Worm (Caenorhabditis elegans) whole organism, L1 larva: ENCODE results near the gene ccep-135.

Experiments used
- C04F5.9 ChIP-seq: sonication (generic microtip); optimal IDR thresholded peaks from 2 replicates; lab custom pipeline; 2016; ENCODE audit warnings: missing genetic modification characterization, missing compliant biosample characterization
- C34B4.2 ChIP-seq: sonication (generic microtip); optimal IDR thresholded peaks from 2 replicates; lab custom pipeline; 2017; ENCODE audit warnings: mild to moderate bottlenecking, missing genetic modification characterization, missing compliant biosample characterization
- Y116A8C.19 ChIP-seq: sonication (generic microtip); optimal IDR thresholded peaks from 2 replicates; lab custom pipeline; 2016; ENCODE audit warnings: missing compliant biosample characterization, missing genetic modification characterization, borderline replicate concordance
- aha-1 ChIP-seq: fragments of 150-350 bp; optimal IDR thresholded peaks from 2 replicates; lab custom pipeline; 2014; ENCODE audit warnings: missing biosample characterization, missing genetic modification characterization
- alr-1 ChIP-seq: fragments of 200-800 bp; sonication (Bioruptor generic); optimal IDR thresholded peaks from 2 replicates; lab custom pipeline; 2018; ENCODE audit warnings: borderline replicate concordance, mild to moderate bottlenecking, missing genetic modification characterization, missing compliant biosample characterization
- aly-2 ChIP-seq: fragments of 150-350 bp; optimal IDR thresholded peaks from 2 replicates; lab custom pipeline; 2014; ENCODE audit warnings: missing biosample characterization, missing genetic modification characterization
- ceh-8 ChIP-seq: fragments of 200-800 bp; sonication (Bioruptor generic); optimal IDR thresholded peaks from 2 replicates; lab custom pipeline; 2018; ENCODE audit warnings: mild to moderate bottlenecking, missing genetic modification characterization, moderate library complexity, missing compliant biosample characterization
- ceh-88 ChIP-seq: fragments of 200-800 bp; sonication (Bioruptor generic); IDR thresholded peaks from 2 replicates; pipeline ENCODE4 v1.3.6; 2022; ENCODE audit warnings: missing genetic modification characterization, missing compliant biosample characterization
- ces-1 ChIP-seq: fragments of 150-350 bp; optimal IDR thresholded peaks from 2 replicates; lab custom pipeline; 2014; ENCODE audit warnings: missing biosample characterization, missing genetic modification reagents, missing genetic modification characterization
- dpl-1 ChIP-seq, 3 experiments: fragments of 150-350 bp in 2 of 3; sonication (generic microtip) in 1 of 3; optimal IDR thresholded peaks; 2 replicates each; lab custom pipeline; 2014 to 2017; ENCODE audit warnings: missing biosample characterization in 3 of 3, missing genetic modification characterization in 3 of 3, missing genetic modification reagents in 3 of 3
- efl-1 ChIP-seq, 4 experiments: fragments of 150-350 bp; optimal IDR thresholded peaks in 3 of 4; peaks in 1 of 4; 1 replicate in 1 of 4; 2 replicates in 3 of 4; lab custom pipeline; 2014; ENCODE audit warnings: missing biosample characterization in 2 of 4, missing genetic modification characterization in 2 of 4, missing genetic modification reagents in 2 of 4
- egl-27 ChIP-seq, 2 experiments: fragments of 150-350 bp in 1 of 2; sonication (generic microtip); optimal IDR thresholded peaks; 3 replicates each; lab custom pipeline; 2017 to 2018; ENCODE audit warnings: missing biosample characterization in 2 of 2, missing genetic modification characterization in 2 of 2, missing genetic modification reagents in 2 of 2
- elt-2 ChIP-seq: sonication (generic microtip); optimal IDR thresholded peaks from 2 replicates; lab custom pipeline; 2016; ENCODE audit warnings: missing genetic modification characterization, mild to moderate bottlenecking, inconsistent platforms, missing compliant biosample characterization, missing genetic modification reagents
- fkh-4 ChIP-seq: sonication (generic microtip); optimal IDR thresholded peaks from 2 replicates; lab custom pipeline; 2016; ENCODE audit warnings: missing compliant biosample characterization, missing genetic modification characterization, borderline replicate concordance
- fkh-8 ChIP-seq: sonication (generic microtip); optimal IDR thresholded peaks from 2 replicates; lab custom pipeline; 2016; ENCODE audit warnings: mild to moderate bottlenecking, missing genetic modification characterization, missing compliant biosample characterization
- fos-1 ChIP-seq: fragments of 150-350 bp; optimal IDR thresholded peaks from 2 replicates; lab custom pipeline; 2014; ENCODE audit warnings: missing biosample characterization, missing genetic modification characterization
- grh-1 ChIP-seq: fragments of 200-800 bp; sonication (Bioruptor generic); IDR thresholded peaks from 2 replicates; pipeline ENCODE4 v1.3.6; 2022; ENCODE audit warnings: missing genetic modification reagents, missing genetic modification characterization, missing compliant biosample characterization
- irx-1 ChIP-seq: sonication (generic microtip); optimal IDR thresholded peaks from 2 replicates; lab custom pipeline; 2016; ENCODE audit warnings: missing genetic modification characterization, missing compliant biosample characterization
- jun-1 ChIP-seq: fragments of 150-350 bp; optimal IDR thresholded peaks from 2 replicates; lab custom pipeline; 2014; ENCODE audit warnings: missing biosample characterization, missing genetic modification reagents, missing genetic modification characterization
- lin-15B ChIP-seq: fragments of 150-350 bp; sonication (generic microtip); optimal IDR thresholded peaks from 3 replicates; lab custom pipeline; 2014; ENCODE audit warnings: missing biosample characterization, missing genetic modification characterization
- lin-35 ChIP-seq, 2 experiments: fragments of 150-350 bp; optimal IDR thresholded peaks; 2 replicates each; lab custom pipeline; 2014; ENCODE audit warnings: missing biosample characterization in 2 of 2, missing genetic modification characterization in 2 of 2, missing genetic modification reagents in 2 of 2
- lsy-2 ChIP-seq, 2 experiments: fragments of 150-350 bp; optimal IDR thresholded peaks; 2 replicates each; lab custom pipeline; 2014; ENCODE audit warnings: missing biosample characterization in 2 of 2, missing genetic modification characterization in 2 of 2
- nhr-11 ChIP-seq: fragments of 150-350 bp; optimal IDR thresholded peaks from 2 replicates; lab custom pipeline; 2014; ENCODE audit warnings: missing biosample characterization, missing genetic modification characterization
- nhr-19 ChIP-seq: fragments of 200-800 bp; sonication (Bioruptor generic); conservative IDR thresholded peaks from 2 replicates; pipeline ENCODE4 v1.3.6; 2022; ENCODE audit warnings: missing genetic modification characterization, missing compliant biosample characterization
- nhr-237 ChIP-seq: fragments of 150-350 bp; optimal IDR thresholded peaks from 2 replicates; lab custom pipeline; 2014; ENCODE audit warnings: missing biosample characterization, missing genetic modification characterization
- nhr-47 ChIP-seq: sonication (generic microtip); optimal IDR thresholded peaks from 2 replicates; lab custom pipeline; 2016; ENCODE audit warnings: mild to moderate bottlenecking, missing genetic modification characterization, moderate library complexity, missing compliant biosample characterization
- nhr-76 ChIP-seq: sonication (generic microtip); optimal IDR thresholded peaks from 2 replicates; lab custom pipeline; 2017; ENCODE audit warnings: missing biosample characterization, missing genetic modification characterization
- nhr-77 ChIP-seq: fragments of 150-350 bp; optimal IDR thresholded peaks from 2 replicates; lab custom pipeline; 2014; ENCODE audit warnings: missing biosample characterization, missing genetic modification characterization
- nhr-85 ChIP-seq: sonication (generic microtip); peaks from one replicate; lab custom pipeline; 2016; ENCODE audit warnings: missing genetic modification characterization, inconsistent platforms, missing compliant biosample characterization
- pax-3 ChIP-seq: fragments of 200-800 bp; sonication (Bioruptor generic); optimal IDR thresholded peaks from 2 replicates; lab custom pipeline; 2018; ENCODE audit warnings: mild to moderate bottlenecking, missing genetic modification characterization, moderate library complexity, missing compliant biosample characterization
- skn-1 ChIP-seq: fragments of 150-350 bp; optimal IDR thresholded peaks from 2 replicates; lab custom pipeline; 2014; ENCODE audit warnings: missing biosample characterization, missing genetic modification characterization
- sox-4 ChIP-seq: sonication (generic microtip); optimal IDR thresholded peaks from 2 replicates; lab custom pipeline; 2016; ENCODE audit warnings: missing genetic modification characterization, missing compliant biosample characterization
- sptf-1 ChIP-seq: fragments of 150-350 bp; optimal IDR thresholded peaks from 2 replicates; lab custom pipeline; 2014; ENCODE audit warnings: missing biosample characterization, missing genetic modification characterization
- sup-37 ChIP-seq: fragments of 200-800 bp; sonication (Bioruptor generic); optimal IDR thresholded peaks from 2 replicates; lab custom pipeline; 2018; ENCODE audit warnings: mild to moderate bottlenecking, missing genetic modification characterization, missing compliant biosample characterization
- tbx-2 ChIP-seq: sonication (generic microtip); optimal IDR thresholded peaks from 2 replicates; lab custom pipeline; 2016; ENCODE audit warnings: missing genetic modification characterization, missing compliant biosample characterization
- tlp-1 ChIP-seq: fragments of 150-350 bp; optimal IDR thresholded peaks from 2 replicates; lab custom pipeline; 2014; ENCODE audit warnings: missing biosample characterization, missing genetic modification characterization
- unc-130 ChIP-seq: fragments of 150-350 bp; optimal IDR thresholded peaks from 2 replicates; lab custom pipeline; 2017; ENCODE audit warnings: missing biosample characterization, missing genetic modification characterization, inconsistent platforms
- unc-98 ChIP-seq: fragments of 200-800 bp; sonication (Bioruptor generic); IDR thresholded peaks from 2 replicates; pipeline ENCODE4 v1.3.6; 2022; ENCODE audit warnings: missing genetic modification characterization, missing compliant biosample characterization
- xbp-1 ChIP-seq: sonication (generic microtip); optimal IDR thresholded peaks from 2 replicates; lab custom pipeline; 2016; ENCODE audit warnings: missing genetic modification characterization, missing compliant biosample characterization
- zag-1 ChIP-seq: fragments of 150-350 bp; optimal IDR thresholded peaks from 2 replicates; lab custom pipeline; 2014; ENCODE audit warnings: missing biosample characterization, missing genetic modification characterization
- zip-4 ChIP-seq: fragments of 200-800 bp; sonication (Bioruptor generic); optimal IDR thresholded peaks from 2 replicates; lab custom pipeline; 2018; ENCODE audit warnings: mild to moderate bottlenecking, missing genetic modification characterization, moderate library complexity, missing compliant biosample characterization
- ztf-11 ChIP-seq, 2 experiments: sonication (generic microtip); optimal IDR thresholded peaks; 2 replicates each; lab custom pipeline; 2016 to 2017; ENCODE audit warnings: missing genetic modification characterization in 2 of 2, missing biosample characterization in 1 of 2, missing compliant biosample characterization in 1 of 2

The ccep-135 gene

DNA sequence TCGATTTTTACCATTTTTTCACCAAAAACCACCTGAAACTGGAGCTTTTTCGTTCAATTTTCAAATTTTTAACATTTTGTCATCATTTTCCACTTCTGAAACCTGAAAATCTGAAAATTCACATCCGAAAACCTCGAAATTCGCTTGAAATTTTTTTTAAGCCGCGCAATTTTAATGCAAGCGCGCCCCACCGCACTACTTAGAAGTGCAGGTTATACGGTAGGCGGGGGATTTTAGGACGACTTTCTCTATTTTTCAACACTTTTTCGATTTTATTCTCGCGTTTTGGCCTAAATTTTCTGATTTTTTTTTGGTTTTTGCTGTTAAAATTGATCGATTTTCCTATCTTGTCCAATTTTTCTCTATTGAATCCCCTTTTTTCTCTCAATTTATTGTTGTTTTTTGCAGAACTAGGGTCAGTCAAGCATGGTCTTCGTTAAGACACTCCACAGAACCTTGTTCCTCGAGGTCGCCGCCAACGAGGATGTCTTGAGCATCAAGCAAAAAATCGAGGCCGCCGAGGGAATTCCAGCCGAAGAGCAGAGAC, 23.7 kb upstream of the ccep-135 start, which contains the start of gene ubl-1 (continued):
- TF ChIP-seq ces-1 (GFP tag; lab: Kevin White, UChicago) = no peak
- TF ChIP-seq ztf-11 (tag; optimal IDR thresholded peaks at IDR 0.05; lab: Kevin White, UChicago) = peak in 1 of 2 experiments; percentile 11
- peak; percentile 79 for TF ChIP-seq jun-1
- TF ChIP-seq sptf-1 (tag; lab: Kevin White, UChicago) = no peak
- peak; percentile 2 for TF ChIP-seq zip-4 (GFP tag; lab: Kevin White, UChicago)
- TF ChIP-seq nhr-11 = peak; percentile 69
- peak; percentile 84 to 90 (median 88) for TF ChIP-seq dpl-1 (GFP tag; optimal IDR thresholded peaks at IDR 0.05; lab: Kevin White, UChicago)
- no peak for TF ChIP-seq sox-4 (tag; lab: Kevin White, UChicago)
- no peak for TF ChIP-seq elt-2 (tag; lab: Kevin White, UChicago)
- no peak for TF ChIP-seq sup-37 (GFP tag; lab: Kevin White, UChicago)
- peak; percentile 92 for TF ChIP-seq unc-130 (tag; lab: Kevin White, UChicago)
- no peak for TF ChIP-seq Y116A8C.19 (tag; lab: Kevin White, UChicago)
- peak; percentile 38; the same call in 1 of the 2 replicates for TF ChIP-seq ceh-88
- peak; percentile 85 for TF ChIP-seq nhr-85 (tag; lab: Kevin White, UChicago)
- TF ChIP-seq zag-1 (tag; lab: Kevin White, UChicago) = peak; percentile 60
- TF ChIP-seq aly-2 (tag; lab: Kevin White, UChicago) = peak; percentile 64
- TF ChIP-seq skn-1 (tag; lab: Kevin White, UChicago) = peak; percentile 95
- peak; percentile 80 for TF ChIP-seq tbx-2 (tag; lab: Kevin White, UChicago)
- peak; percentile 65 for TF ChIP-seq pax-3 (tag; lab: Kevin White, UChicago)
- peak; percentile 96 for TF ChIP-seq lin-15B
- TF ChIP-seq nhr-47 = peak; percentile 83
- no peak for TF ChIP-seq tlp-1 (tag; lab: Kevin White, UChicago)
- TF ChIP-seq xbp-1 (tag; lab: Kevin White, UChicago) = peak; percentile 84
- peak; percentile 83 for TF ChIP-seq nhr-19
- TF ChIP-seq C34B4.2 (tag; lab: Kevin White, UChicago) = no peak
- no peak for TF ChIP-seq ceh-8
- TF ChIP-seq fkh-8 (tag; lab: Kevin White, UChicago) = peak; percentile 92
- TF ChIP-seq egl-27 (tag; optimal IDR thresholded peaks at IDR 0.05; lab: Kevin White, UChicago) = no peak
- TF ChIP-seq lin-35 (GFP tag; optimal IDR thresholded peaks at IDR 0.05; lab: Kevin White, UChicago) = peak; percentile 88 to 94
- peak; percentile 3 for TF ChIP-seq fkh-4 (tag; lab: Kevin White, UChicago)
- TF ChIP-seq nhr-237 (tag; lab: Kevin White, UChicago) = peak; percentile 83
- no peak for TF ChIP-seq aha-1 (tag; lab: Kevin White, UChicago)
- TF ChIP-seq C04F5.9 (tag; lab: Kevin White, UChicago) = peak; percentile 16
- TF ChIP-seq grh-1 (GFP tag; lab: Robert Waterston, UW) = peak; percentile 29; the same call in 1 of the 2 replicates
- peak; percentile 42; the same call in 1 of the 2 replicates for TF ChIP-seq unc-98 (GFP tag; lab: Robert Waterston, UW)
- peak; percentile 60 for TF ChIP-seq irx-1

DNA sequence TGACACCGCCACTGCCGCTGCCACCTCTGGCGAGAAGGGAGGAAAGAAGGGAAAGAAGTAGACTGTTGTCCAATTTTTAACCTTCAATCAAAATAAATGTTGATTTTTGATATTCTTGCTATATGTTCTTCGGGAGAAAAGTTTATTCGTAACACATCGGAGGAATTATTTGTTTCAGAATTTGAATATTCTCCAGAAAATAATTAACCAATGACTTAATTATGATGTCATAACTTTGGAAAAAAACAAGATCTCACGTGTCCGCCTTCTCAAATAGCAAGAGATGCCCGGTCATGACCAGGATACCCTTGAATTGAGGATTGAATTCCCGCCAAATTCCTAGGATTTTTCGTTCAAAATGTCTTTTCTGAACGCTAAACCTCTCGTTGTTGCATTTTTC, 22.6 kb upstream of the ccep-135 start:
- TF ChIP-seq nhr-76 (tag; lab: Kevin White, UChicago) = no peak
- TF ChIP-seq nhr-77 (tag; lab: Kevin White, UChicago) = peak; percentile 25
- peak; percentile 13 for TF ChIP-seq fos-1 (tag; lab: Kevin White, UChicago)
- TF ChIP-seq alr-1 = peak; percentile 68
- peak in 1 of 2 experiments; percentile 3 for TF ChIP-seq efl-1 (optimal IDR thresholded peaks at IDR 0.05; lab: Kevin White, UChicago)
- peak in 1 of 2 experiments; percentile 92 for TF ChIP-seq efl-1 (GFP tag; optimal IDR thresholded peaks at IDR 0.05 in 1 of 2; lab: Kevin White, UChicago)
- peak in 1 of 2 experiments; percentile 58 for TF ChIP-seq lsy-2 (tag; optimal IDR thresholded peaks at IDR 0.05; lab: Kevin White, UChicago)
